Fruit fly (Drosophila melanogaster) whole organism, prepupa: Measurements from ENCODE around the gene sra.

ENCODE experiments used
- Blimp-1 ChIP-seq: fragments of 200-800 bp; sonication (Bioruptor generic); optimal IDR thresholded peaks from 3 replicates; lab custom pipeline; 2017; ENCODE audit warnings: missing biosample characterization, missing genetic modification characterization, mild to moderate bottlenecking, moderate library complexity, missing genetic modification reagents
- CG10669 ChIP-seq: fragments of 200-800 bp; sonication (Bioruptor generic); optimal IDR thresholded peaks from 3 replicates; lab custom pipeline; 2018; ENCODE audit warnings: missing biosample characterization, mild to moderate bottlenecking, missing genetic modification characterization, moderate library complexity
- CG11294 ChIP-seq: fragments of 200-800 bp; sonication (Bioruptor generic); IDR thresholded peaks from 2 replicates; pipeline ENCODE4 v1.3.6; 2022; ENCODE audit warnings: missing biosample characterization, missing genetic modification characterization
- CG11902 ChIP-seq: fragments of 200-800 bp; sonication (Bioruptor generic); optimal IDR thresholded peaks from 3 replicates; lab custom pipeline; 2016; ENCODE audit warnings: missing biosample characterization, missing genetic modification characterization
- CG1621 ChIP-seq: fragments of 200-800 bp; sonication (Bioruptor generic); optimal IDR thresholded peaks from 3 replicates; lab custom pipeline; 2018; ENCODE audit warnings: missing biosample characterization, mild to moderate bottlenecking, missing genetic modification characterization
- CG16779 ChIP-seq: fragments of 200-800 bp; sonication (Bioruptor generic); optimal IDR thresholded peaks from 3 replicates; lab custom pipeline; 2017; ENCODE audit warnings: missing biosample characterization, mild to moderate bottlenecking, missing genetic modification characterization
- CG3032 ChIP-seq: fragments of 200-800 bp; optimal IDR thresholded peaks from 2 replicates; lab custom pipeline; 2019; ENCODE audit warnings: missing biosample characterization, mild to moderate bottlenecking, missing genetic modification characterization, moderate library complexity
- CG31627 ChIP-seq: fragments of 200-800 bp; sonication (Bioruptor generic); optimal IDR thresholded peaks from 3 replicates; lab custom pipeline; 2016; ENCODE audit warnings: missing biosample characterization, missing genetic modification characterization
- CG32006 ChIP-seq: fragments of 200-800 bp; sonication (Bioruptor generic); optimal IDR thresholded peaks from 3 replicates; lab custom pipeline; 2017; ENCODE audit warnings: missing biosample characterization, mild to moderate bottlenecking, missing genetic modification characterization
- CG34406 ChIP-seq: fragments of 200-800 bp; sonication (Bioruptor generic); optimal IDR thresholded peaks from 3 replicates; lab custom pipeline; 2016; ENCODE audit warnings: missing biosample characterization, missing genetic modification characterization
- CG3919 ChIP-seq: fragments of 200-800 bp; sonication (Bioruptor generic); optimal IDR thresholded peaks from 3 replicates; lab custom pipeline; 2016; ENCODE audit warnings: missing biosample characterization, missing genetic modification characterization
- CG4318 ChIP-seq: fragments of 200-800 bp; sonication (Bioruptor generic); optimal IDR thresholded peaks from 3 replicates; lab custom pipeline; 2017; ENCODE audit warnings: missing biosample characterization, mild to moderate bottlenecking, missing genetic modification characterization
- CG6163 ChIP-seq: fragments of 200-800 bp; sonication (Bioruptor generic); IDR thresholded peaks from 3 replicates; pipeline ENCODE4 v1.3.6; 2022; ENCODE audit warnings: missing biosample characterization, missing genetic modification characterization
- CG6276 ChIP-seq: fragments of 200-800 bp; sonication (Bioruptor generic); optimal IDR thresholded peaks from 2 replicates; lab custom pipeline; 2017; ENCODE audit warnings: missing biosample characterization, mild to moderate bottlenecking, missing genetic modification characterization
- CG6808 ChIP-seq: fragments of 200-800 bp; sonication (Bioruptor generic); optimal IDR thresholded peaks from 3 replicates; lab custom pipeline; 2017; ENCODE audit warnings: missing biosample characterization, missing genetic modification characterization, mild to moderate bottlenecking, moderate library complexity, missing genetic modification reagents
- CG6854 ChIP-seq: fragments of 200-800 bp; sonication (Bioruptor generic); optimal IDR thresholded peaks from 2 replicates; lab custom pipeline; 2017; ENCODE audit warnings: missing biosample characterization, mild to moderate bottlenecking, missing genetic modification characterization
- CG7368 ChIP-seq: fragments of 200-800 bp; sonication (Bioruptor generic); optimal IDR thresholded peaks from 3 replicates; lab custom pipeline; 2016; ENCODE audit warnings: missing biosample characterization, missing genetic modification characterization
- CG8119 ChIP-seq: fragments of 200-800 bp; sonication (Bioruptor generic); IDR thresholded peaks from 3 replicates; pipeline ENCODE4 v1.3.6; 2022; ENCODE audit warnings: missing biosample characterization, missing genetic modification characterization
- CG8319 ChIP-seq: fragments of 200-800 bp; sonication (Bioruptor generic); optimal IDR thresholded peaks from 3 replicates; lab custom pipeline; 2016; ENCODE audit warnings: missing biosample characterization, missing genetic modification characterization
- CG8632 ChIP-seq: fragments of 200-800 bp; sonication (Bioruptor generic); optimal IDR thresholded peaks from 3 replicates; lab custom pipeline; 2016; ENCODE audit warnings: missing biosample characterization, missing genetic modification characterization
- CG9139 ChIP-seq: fragments of 200-800 bp; sonication (Bioruptor generic); optimal IDR thresholded peaks from 3 replicates; lab custom pipeline; 2017; ENCODE audit warnings: missing biosample characterization, mild to moderate bottlenecking, missing genetic modification characterization
- Eip75B ChIP-seq: fragments of 200-800 bp; sonication (Bioruptor generic); optimal IDR thresholded peaks from 3 replicates; lab custom pipeline; 2016; ENCODE audit warnings: missing biosample characterization, missing genetic modification characterization
- Eip78C ChIP-seq: fragments of 200-800 bp; sonication (Bioruptor generic); peaks from one replicate; lab custom pipeline; 2016; ENCODE audit warnings: missing biosample characterization, missing genetic modification characterization
- Ets21C ChIP-seq: fragments of 200-800 bp; sonication (Bioruptor generic); optimal IDR thresholded peaks from 3 replicates; lab custom pipeline; 2016; ENCODE audit warnings: missing biosample characterization, missing genetic modification characterization
- Ets96B ChIP-seq: fragments of 200-800 bp; optimal IDR thresholded peaks from 2 replicates; lab custom pipeline; 2019; ENCODE audit warnings: missing biosample characterization, mild to moderate bottlenecking, missing genetic modification characterization, moderate library complexity
- Gug ChIP-seq: fragments of 200-800 bp; sonication (Bioruptor generic); IDR thresholded peaks from 2 replicates; pipeline ENCODE4 v1.3.6; 2022; ENCODE audit warnings: missing biosample characterization, missing genetic modification characterization
- Hr38 ChIP-seq: sonication (Bioruptor generic); optimal IDR thresholded peaks from 2 replicates; lab custom pipeline; 2016; ENCODE audit warnings: missing biosample characterization, missing genetic modification characterization
- Hr39 ChIP-seq: fragments of 200-800 bp; sonication (Bioruptor generic); optimal IDR thresholded peaks from 2 replicates; lab custom pipeline; 2016; ENCODE audit warnings: missing biosample characterization, missing genetic modification characterization
- Hr4 ChIP-seq: fragments of 200-800 bp; sonication (Bioruptor generic); optimal IDR thresholded peaks from 3 replicates; lab custom pipeline; 2016; ENCODE audit warnings: missing biosample characterization, missing genetic modification characterization
- Lpt ChIP-seq: fragments of 200-800 bp; sonication (Bioruptor generic); optimal IDR thresholded peaks from 3 replicates; lab custom pipeline; 2016; ENCODE audit warnings: missing biosample characterization, missing genetic modification characterization
- OdsH ChIP-seq: fragments of 200-800 bp; sonication (Bioruptor generic); optimal IDR thresholded peaks from 3 replicates; lab custom pipeline; 2016; ENCODE audit warnings: missing biosample characterization, missing genetic modification characterization
- Sox102F ChIP-seq: fragments of 200-800 bp; sonication (Bioruptor generic); optimal IDR thresholded peaks from 2 replicates; lab custom pipeline; 2016; ENCODE audit warnings: missing biosample characterization, mild to moderate bottlenecking, missing genetic modification characterization
- Sox15 ChIP-seq: fragments of 200-800 bp; sonication (Bioruptor generic); optimal IDR thresholded peaks from 3 replicates; lab custom pipeline; 2016; ENCODE audit warnings: missing biosample characterization, missing genetic modification characterization
- acj6 ChIP-seq: fragments of 200-800 bp; sonication (Bioruptor generic); optimal IDR thresholded peaks from 3 replicates; lab custom pipeline; 2016; ENCODE audit warnings: missing biosample characterization, missing genetic modification characterization
- cyc ChIP-seq: fragments of 200-800 bp; sonication (Bioruptor generic); optimal IDR thresholded peaks from 3 replicates; lab custom pipeline; 2016; ENCODE audit warnings: missing biosample characterization, missing genetic modification characterization
- dac ChIP-seq: fragments of 200-800 bp; sonication (Bioruptor generic); optimal IDR thresholded peaks from 2 replicates; lab custom pipeline; 2017; ENCODE audit warnings: missing biosample characterization, mild to moderate bottlenecking, missing genetic modification characterization
- eg ChIP-seq: fragments of 200-800 bp; sonication (Bioruptor generic); IDR thresholded peaks from 3 replicates; pipeline ENCODE4 v1.3.6; 2022; ENCODE audit warnings: missing biosample characterization, missing genetic modification characterization
- fd59A ChIP-seq: fragments of 200-800 bp; sonication (Bioruptor generic); optimal IDR thresholded peaks from 2 replicates; lab custom pipeline; 2017; ENCODE audit warnings: missing biosample characterization, mild to moderate bottlenecking, missing genetic modification characterization, missing genetic modification reagents
- fd85E ChIP-seq: fragments of 200-800 bp; sonication (Bioruptor generic); optimal IDR thresholded peaks from 3 replicates; lab custom pipeline; 2016; ENCODE audit warnings: missing biosample characterization, missing genetic modification characterization
- fkh ChIP-seq: fragments of 200-800 bp; sonication (Bioruptor generic); optimal IDR thresholded peaks from 3 replicates; lab custom pipeline; 2017; ENCODE audit warnings: missing biosample characterization, mild to moderate bottlenecking, missing genetic modification characterization, moderate library complexity
- lz ChIP-seq: fragments of 200-800 bp; sonication (Bioruptor generic); optimal IDR thresholded peaks from 3 replicates; lab custom pipeline; 2016; ENCODE audit warnings: missing biosample characterization, missing genetic modification characterization
- net ChIP-seq: fragments of 200-800 bp; sonication (Bioruptor generic); optimal IDR thresholded peaks from 3 replicates; lab custom pipeline; 2016; ENCODE audit warnings: missing biosample characterization, missing genetic modification characterization
- pdm3 ChIP-seq: fragments of 200-800 bp; sonication (Bioruptor generic); optimal IDR thresholded peaks from 3 replicates; lab custom pipeline; 2016; ENCODE audit warnings: missing biosample characterization, missing genetic modification characterization
- ss ChIP-seq, 2 experiments: fragments of 200-800 bp; sonication (Bioruptor generic); optimal IDR thresholded peaks; 2 replicates in 1 of 2; 3 replicates in 1 of 2; lab custom pipeline; 2017 to 2018; ENCODE audit warnings: mild to moderate bottlenecking in 2 of 2, missing biosample characterization in 2 of 2, missing genetic modification characterization in 2 of 2, moderate library complexity in 1 of 2
- svp ChIP-seq: fragments of 200-800 bp; sonication (Bioruptor generic); peaks from one replicate; lab custom pipeline; 2016; ENCODE audit warnings: missing biosample characterization, missing genetic modification characterization
- topi ChIP-seq: fragments of 200-800 bp; sonication (Bioruptor generic); optimal IDR thresholded peaks from 3 replicates; lab custom pipeline; 2016; ENCODE audit warnings: missing biosample characterization, missing genetic modification characterization
- vri ChIP-seq: fragments of 200-800 bp; sonication (Bioruptor generic); optimal IDR thresholded peaks from 3 replicates; lab custom pipeline; 2016; ENCODE audit warnings: missing biosample characterization, mild to moderate bottlenecking, missing genetic modification characterization

Gene sra

dm6 chr3R:16207074-16207609 is 20.3 kb downstream of the sra start (continued):
- TF ChIP-seq Hr38 (no peak), Sox102F (GFP tag; lab: Kevin White, UChicago) (no peak), Gug (GFP tag; lab: Robert Waterston, UW) (peak; percentile 12; the same call in 1 of the 2 replicates), CG11294 (GFP tag; lab: Robert Waterston, UW) (no peak), svp (peak; percentile 92), eg (GFP tag; lab: Robert Waterston, UW) (peak; percentile 63; the same call in 2 of the 3 replicates), ss (GFP tag; optimal IDR thresholded peaks at IDR 0.05; lab: Kevin White, UChicago) (peak in 1 of 2 experiments; percentile 68)

dm6 chr3R:16208106-16208780 is 21.4 kb downstream of the sra start:
- TF ChIP-seq cyc (no peak), CG11902 (GFP tag; lab: Kevin White, UChicago) (no peak), ss (GFP tag; optimal IDR thresholded peaks at IDR 0.05; lab: Kevin White, UChicago) (peak; percentile 95 to 98), fkh (GFP tag; lab: Kevin White, UChicago) (no peak), CG8319 (GFP tag; lab: Kevin White, UChicago) (peak; percentile 58), Ets96B (tag; lab: Kevin White, UChicago) (peak; percentile 86), svp (peak; percentile 39), CG6808 (GFP tag; lab: Kevin White, UChicago) (peak; percentile 94), Ets21C (GFP tag; lab: Kevin White, UChicago) (no peak), CG34406 (GFP tag; lab: Kevin White, UChicago) (peak; percentile 76), CG1621 (tag; lab: Kevin White, UChicago) (peak; percentile 90), dac (GFP tag; lab: Kevin White, UChicago) (peak; percentile 70), acj6 (GFP tag; lab: Kevin White, UChicago) (peak; percentile 43), CG32006 (GFP tag; lab: Kevin White, UChicago) (peak; percentile 63), fd59A (GFP tag; lab: Kevin White, UChicago) (peak; percentile 73), Gug (GFP tag; lab: Robert Waterston, UW) (peak; percentile 56), Hr39 (GFP tag; lab: Kevin White, UChicago) (no peak), Sox102F (GFP tag; lab: Kevin White, UChicago) (peak; percentile 66), eg (GFP tag; lab: Robert Waterston, UW) (peak; percentile 93), CG6276 (peak; percentile 93), Sox15 (GFP tag; lab: Kevin White, UChicago) (no peak), CG10669 (GFP tag; lab: Kevin White, UChicago) (peak; percentile 90), CG3032 (tag; lab: Kevin White, UChicago) (peak; percentile 77), CG9139 (GFP tag; lab: Kevin White, UChicago) (peak; percentile 97), CG3919 (peak; percentile 74), CG8119 (GFP tag; lab: Robert Waterston, UW) (peak; percentile 88), CG11294 (GFP tag; lab: Robert Waterston, UW) (no peak; the same call in 1 of the 2 replicates), CG16779 (tag; lab: Kevin White, UChicago) (peak; percentile 94), CG6163 (GFP tag; lab: Robert Waterston, UW) (peak; percentile 95), Eip75B (GFP tag; lab: Kevin White, UChicago) (peak; percentile 53), Blimp-1 (GFP tag; lab: Kevin White, UChicago) (peak; percentile 75), Hr38 (no peak), CG7368 (peak; percentile 85), CG8632 (GFP tag; lab: Kevin White, UChicago) (peak; percentile 75), lz (GFP tag; lab: Kevin White, UChicago) (peak; percentile 18), topi (peak; percentile 54), fd85E (GFP tag; lab: Kevin White, UChicago) (peak; percentile 55), CG6854 (GFP tag; lab: Kevin White, UChicago) (peak; percentile 97), OdsH (GFP tag; lab: Kevin White, UChicago) (peak; percentile 33), CG31627 (GFP tag; lab: Kevin White, UChicago) (no peak), net (peak; percentile 88), Lpt (GFP tag; lab: Kevin White, UChicago) (peak; percentile 91), Eip78C (GFP tag; lab: Kevin White, UChicago) (peak; percentile 57), CG4318 (GFP tag; lab: Kevin White, UChicago) (no peak), Hr4 (GFP tag; lab: Kevin White, UChicago) (no peak), pdm3 (GFP tag; lab: Kevin White, UChicago) (peak; percentile 47), vri (peak; percentile 78)
